Worm (Caenorhabditis elegans): Measurements from ENCODE around the gene nhr-61.

DNA sequence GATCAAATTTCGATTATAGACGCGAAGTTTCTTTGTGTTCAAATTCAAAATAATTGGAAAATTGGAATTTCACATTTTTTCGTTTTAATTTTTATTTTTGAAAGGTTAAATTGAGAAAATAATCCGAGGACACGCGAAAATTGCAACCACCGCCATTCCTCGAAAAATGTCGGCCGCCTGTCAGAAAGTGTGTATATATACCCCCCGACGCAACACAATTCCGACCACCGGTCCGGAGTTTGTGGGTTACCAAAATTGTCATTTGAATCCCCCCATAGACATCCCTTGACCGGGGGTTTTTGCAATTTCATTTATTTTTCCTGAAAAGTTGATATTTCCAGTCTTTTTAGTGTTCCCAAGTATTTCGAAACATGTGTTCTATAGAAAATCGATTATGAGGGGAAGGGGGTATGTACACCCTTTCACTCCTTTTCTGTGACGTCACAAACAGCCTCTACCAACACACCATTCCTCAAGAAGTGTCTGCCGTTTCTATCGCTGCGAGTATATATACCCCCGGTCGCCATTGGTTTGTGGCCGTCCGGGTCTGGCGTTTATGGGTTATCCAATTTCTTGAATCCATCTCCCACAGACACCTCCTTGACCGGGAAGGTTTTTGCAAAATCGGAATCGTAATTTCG, 14.0 kb downstream of the nhr-61 start, which contains the start of gene W01D2.3:
- TF ChIP-seq him-1 (tag; optimal IDR thresholded peaks at IDR 0.05) (peak; percentile 32), dao-5 (tag; optimal IDR thresholded peaks at IDR 0.05) (peak; percentile 71)
